Worm (Caenorhabditis elegans) whole organism, L4/young adult: ENCODE measurements around the gene F35A5.8.

Source experiments
- W03F9.2 ChIP-seq: fragments of 150-350 bp; optimal IDR thresholded peaks from 2 replicates; lab custom pipeline; 2014; ENCODE audit warnings: missing biosample characterization, missing genetic modification characterization
- him-1 ChIP-seq: sonication (generic microtip); optimal IDR thresholded peaks from 2 replicates; lab custom pipeline; 2016; ENCODE audit warnings: missing genotype, missing genetic modification reagents, missing genetic modification characterization, missing compliant biosample characterization

DNA sequence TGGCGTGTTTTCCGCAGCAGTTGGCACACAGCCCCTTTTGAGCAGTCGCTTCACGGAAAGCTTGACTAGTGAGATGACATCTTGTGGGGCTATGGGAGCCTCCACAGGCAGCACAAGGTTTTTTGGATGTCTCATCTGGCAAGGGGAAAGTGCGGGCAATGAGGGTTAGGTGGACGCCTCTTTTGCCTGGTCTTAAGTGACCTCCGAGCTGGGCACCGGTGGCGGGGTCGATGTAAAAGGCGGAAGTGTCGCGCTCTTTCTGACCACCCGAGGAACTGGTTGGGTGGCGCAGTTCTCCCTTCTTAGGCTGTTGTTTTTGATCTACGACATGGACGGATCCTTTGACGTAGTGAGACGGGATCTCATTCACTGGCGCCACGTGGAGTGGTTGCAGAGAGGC lies 51.9 kb downstream of the F35A5.8 start:
- TF ChIP-seq W03F9.2 (no peak), him-1 (tag; lab: Kevin White, UChicago) (no peak)
